Fruit fly (Drosophila melanogaster) S2 (cell line): ENCODE measurements around the gene CG3841.

ENCODE experiments used
- CG8478 ChIP-seq: fragments of >200 bp; optimal IDR thresholded peaks from 2 replicates; lab custom pipeline; 2018
- CTCF ChIP-seq, 2 experiments: fragments of >200 bp; optimal IDR thresholded peaks; 2 replicates each; lab custom pipeline; 2018

The CG3841 gene

DNA sequence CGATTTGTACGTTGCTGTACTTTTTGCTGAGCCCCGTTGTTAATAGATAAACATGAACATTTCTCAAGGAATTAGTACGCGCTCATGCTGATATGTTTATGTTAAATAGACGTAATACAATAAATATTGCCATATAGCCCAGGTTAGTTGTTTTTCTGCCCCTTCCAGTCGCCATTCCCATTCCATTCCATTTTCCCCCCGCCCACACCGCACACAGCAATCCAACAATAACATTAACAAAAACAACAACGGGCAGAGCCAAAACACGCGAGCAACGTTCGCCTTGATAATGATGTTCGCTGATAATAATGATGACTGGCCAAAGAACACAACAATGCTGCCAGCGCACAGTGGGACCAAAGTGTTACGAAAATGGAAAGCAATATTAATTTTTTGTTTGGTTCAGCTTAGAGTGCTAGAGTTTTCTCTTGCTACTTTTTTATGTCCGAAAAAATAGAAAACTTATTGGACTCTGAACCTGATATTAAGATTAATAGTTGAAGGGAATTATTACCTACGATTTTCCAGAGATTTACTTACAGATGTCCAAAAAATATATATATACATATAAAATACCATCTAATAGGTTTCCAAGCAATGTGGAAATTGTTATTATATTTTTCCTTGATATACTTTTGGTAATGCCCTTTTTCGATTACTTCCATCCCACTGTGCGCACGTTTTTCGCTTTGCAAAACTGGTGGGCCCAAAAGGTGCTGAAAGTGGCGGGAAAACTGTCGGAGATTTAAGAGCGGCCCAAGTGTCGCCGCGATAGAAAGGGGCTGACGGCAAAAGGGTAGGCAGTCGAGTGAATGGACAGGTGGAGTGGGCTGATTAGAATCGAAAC lies 19.5 kb upstream of the CG3841 start:
- no peak for TF ChIP-seq CG8478 (lab: Kevin White, UChicago)

dm6 chr2L:9570673-9571193 lies 18.5 kb upstream of the CG3841 start:
- no peak for TF ChIP-seq CTCF (optimal IDR thresholded peaks at IDR 0.05; lab: Kevin White, UChicago)
- TF ChIP-seq CG8478 (lab: Kevin White, UChicago), result no peak

DNA sequence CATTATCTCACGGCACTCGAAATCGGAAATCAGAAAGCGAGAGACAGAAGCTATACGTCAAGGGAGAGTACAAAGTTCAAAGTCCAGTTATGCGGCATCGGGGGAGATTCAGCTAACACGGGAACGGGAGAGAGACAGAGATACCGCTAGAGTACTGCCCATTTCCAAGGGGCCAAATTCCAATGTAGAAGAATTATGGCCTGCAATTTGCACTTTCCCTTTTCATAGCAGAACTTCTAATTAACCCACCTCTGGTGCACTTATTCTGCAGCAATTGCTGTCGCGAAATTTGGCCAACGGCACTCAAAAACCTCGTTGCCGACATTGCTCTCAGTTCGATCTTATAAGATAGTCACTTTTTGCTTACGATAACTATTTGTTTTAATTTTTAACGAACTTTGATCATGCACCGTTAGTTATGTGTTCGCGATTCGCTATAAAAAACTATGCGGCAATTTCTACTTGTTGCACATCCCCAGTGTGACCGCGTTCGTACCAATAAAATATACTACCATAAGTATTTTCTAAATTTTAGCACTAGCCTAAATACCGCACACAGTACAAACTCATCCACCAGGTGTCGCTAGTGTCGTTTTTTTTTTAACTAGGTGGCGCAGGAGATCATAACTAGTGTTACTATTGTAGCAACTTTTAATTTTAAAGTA lies 12.9 kb upstream of the CG3841 start, which contains the start of gene Mtpalpha:
Mtpalpha (minus strand) TSS at position 501 of the 665 bp plus-strand sequence.
- TF ChIP-seq CTCF (optimal IDR thresholded peaks at IDR 0.05; lab: Kevin White, UChicago), result peak; percentile 91 to 97
- no peak for TF ChIP-seq CG8478 (lab: Kevin White, UChicago)

- TF ChIP-seq CTCF (optimal IDR thresholded peaks at IDR 0.05; lab: Kevin White, UChicago) (no peak), CG8478 (lab: Kevin White, UChicago) (no peak)
These were observed 9.7 kb upstream of the CG3841 start, which contains the start of gene CG31709 for dm6 chr2L:9579538-9579937. Gene CG31709, minus strand, starts transcription at chr2L:9579638.

DNA sequence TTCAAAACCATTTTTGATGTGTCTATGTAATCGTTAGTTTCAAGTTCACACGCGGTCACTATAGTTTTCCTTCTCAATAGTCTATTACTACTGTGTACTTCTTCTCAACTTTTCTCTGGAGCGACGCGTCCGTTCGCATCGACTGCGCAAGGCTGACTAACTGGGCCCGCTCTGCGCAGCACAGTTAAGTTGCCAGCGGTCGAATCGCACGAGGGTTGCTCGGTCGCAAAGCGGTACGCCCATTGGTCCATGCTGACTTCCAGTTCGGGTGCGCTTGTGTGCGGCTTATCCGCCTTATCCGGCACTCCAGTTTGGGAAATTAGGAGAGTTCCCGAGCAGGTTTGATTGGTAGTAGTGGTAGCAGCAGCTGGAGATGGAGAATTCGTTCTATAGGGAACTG lies 7.7 kb upstream of the CG3841 start, which contains the start of gene gcm:
gcm (minus strand) TSS at position 164 of the 400 bp plus-strand sequence.
- TF ChIP-seq CG8478 (lab: Kevin White, UChicago), result no peak
- no peak for TF ChIP-seq CTCF (optimal IDR thresholded peaks at IDR 0.05; lab: Kevin White, UChicago)

- TF ChIP-seq CTCF (optimal IDR thresholded peaks at IDR 0.05; lab: Kevin White, UChicago) (no peak), CG8478 (lab: Kevin White, UChicago) (no peak)
These were observed 5.1 kb upstream of the CG3841 start for dm6 chr2L:9584098-9584703.

DNA sequence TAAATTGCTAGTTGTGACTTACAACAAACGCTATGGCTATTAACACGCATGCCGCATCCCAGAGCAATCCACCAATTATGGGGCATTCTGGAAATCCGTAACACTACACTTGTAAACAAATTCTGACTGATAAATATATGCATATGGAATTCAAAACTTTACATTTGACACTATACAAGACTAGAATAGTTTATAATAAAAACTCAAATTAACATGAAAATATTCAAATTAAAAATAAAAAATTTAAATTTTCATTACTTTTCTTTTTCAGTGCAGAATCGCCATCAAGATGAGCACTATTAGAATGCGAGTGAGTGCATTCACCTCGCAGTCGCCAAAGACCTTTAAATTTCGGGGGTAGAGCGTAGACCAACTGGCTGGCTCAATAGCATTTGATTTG lies 3.3 kb upstream of the CG3841 start:
- TF ChIP-seq CTCF (optimal IDR thresholded peaks at IDR 0.05; lab: Kevin White, UChicago) (no peak), CG8478 (lab: Kevin White, UChicago) (no peak)

- TF ChIP-seq CG8478 (lab: Kevin White, UChicago) (no peak), CTCF (optimal IDR thresholded peaks at IDR 0.05; lab: Kevin White, UChicago) (no peak)
These were observed 1.9 kb downstream of the CG3841 start for dm6 chr2L:9591146-9591545.

DNA sequence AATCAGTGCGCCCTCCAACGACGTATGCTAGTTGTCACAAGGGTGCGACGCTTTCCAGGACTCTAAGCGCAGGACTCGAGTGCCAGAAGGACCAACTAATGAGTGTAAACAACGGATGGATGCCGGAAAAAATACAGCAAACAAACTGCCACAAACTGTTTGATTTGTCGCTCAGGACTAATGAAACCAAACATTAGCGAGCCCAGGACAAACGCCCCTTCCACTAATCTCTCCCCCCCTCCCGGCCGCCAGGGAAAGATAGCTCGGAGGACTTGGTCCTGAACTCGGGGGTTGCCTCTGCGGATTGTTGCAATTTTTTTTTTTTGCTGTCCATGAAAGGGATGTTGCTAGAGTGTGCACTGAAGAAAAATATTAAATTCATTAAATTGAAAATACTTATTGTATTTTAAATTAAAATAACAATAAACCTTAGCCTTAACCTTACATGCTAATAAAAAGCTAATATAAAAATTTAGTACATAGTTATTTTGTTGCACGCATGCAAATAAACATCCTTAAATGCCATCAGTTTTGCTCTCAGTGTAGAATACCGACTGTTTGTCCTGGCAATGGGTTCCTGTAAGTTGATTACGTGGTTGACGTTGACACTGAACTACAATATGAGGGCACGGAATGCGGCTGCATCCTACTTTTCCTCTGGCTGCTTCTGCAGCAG lies 5.5 kb downstream of the CG3841 start:
- no peak for TF ChIP-seq CG8478 (lab: Kevin White, UChicago)
- no peak for TF ChIP-seq CTCF (optimal IDR thresholded peaks at IDR 0.05; lab: Kevin White, UChicago)

dm6 chr2L:9598390-9598789 lies 9.1 kb downstream of the CG3841 start:
- TF ChIP-seq CTCF (optimal IDR thresholded peaks at IDR 0.05; lab: Kevin White, UChicago) (no peak), CG8478 (lab: Kevin White, UChicago) (no peak)

dm6 chr2L:9600772-9601171 lies 11.5 kb downstream of the CG3841 start, which contains the start of gene CG4382:
Gene CG4382, minus strand, starts transcription at chr2L:9600872.
- TF ChIP-seq CG8478 (lab: Kevin White, UChicago), result no peak
- no peak for TF ChIP-seq CTCF (optimal IDR thresholded peaks at IDR 0.05; lab: Kevin White, UChicago)

dm6 chr2L:9601220-9601619 lies 11.9 kb downstream of the CG3841 start:
- no peak for TF ChIP-seq CTCF (optimal IDR thresholded peaks at IDR 0.05; lab: Kevin White, UChicago)
- TF ChIP-seq CG8478 (lab: Kevin White, UChicago), result no peak

- TF ChIP-seq CG8478 (lab: Kevin White, UChicago) (no peak), CTCF (optimal IDR thresholded peaks at IDR 0.05; lab: Kevin White, UChicago) (no peak)
These were observed 12.8 kb downstream of the CG3841 start for dm6 chr2L:9602103-9602502.

dm6 chr2L:9607997-9608563 lies 18.8 kb downstream of the CG3841 start, which contains the start of gene gcm2:
Gene gcm2, plus strand, starts transcription at chr2L:9608562.
- TF ChIP-seq CG8478 (lab: Kevin White, UChicago), result no peak
